Fruit fly (Drosophila melanogaster) whole organism, larva: ENCODE measurements around the gene CG31743.
A peak's percentile ranks its signal among the peaks of the same experiment; 100 is the strongest.

Experiments
- noc ChIP-seq: fragments of 200-800 bp; sonication (Bioruptor generic); optimal IDR thresholded peaks from 3 replicates; lab custom pipeline; 2019; ENCODE audit warnings: missing biosample characterization, mild to moderate bottlenecking, missing genetic modification characterization, moderate library complexity

Gene CG31743

dm6 chr2L:16888574-16889376 is 9.5 kb downstream of the CG31743 start:
- TF ChIP-seq noc (tag; lab: Kevin White, UChicago): peak; percentile 51

dm6 chr2L:16889608-16890007 is 10.3 kb downstream of the CG31743 start, which contains the start of gene CG42556:
CG42556 (plus strand) TSS chr2L:16889908.
- no peak for TF ChIP-seq noc (tag; lab: Kevin White, UChicago)

dm6 chr2L:16900373-16900772 is 21.1 kb downstream of the CG31743 start, which contains the start of gene CG31805:
CG31805 (minus strand) TSS chr2L:16900473.
- TF ChIP-seq noc (tag; lab: Kevin White, UChicago): no peak

- TF ChIP-seq noc (tag; lab: Kevin White, UChicago): no peak
Observed at dm6 chr2L:16902003-16902402, 22.7 kb downstream of the CG31743 start, which contains the start of gene CG12288. CG12288 (minus strand) TSS chr2L:16902218.

DNA sequence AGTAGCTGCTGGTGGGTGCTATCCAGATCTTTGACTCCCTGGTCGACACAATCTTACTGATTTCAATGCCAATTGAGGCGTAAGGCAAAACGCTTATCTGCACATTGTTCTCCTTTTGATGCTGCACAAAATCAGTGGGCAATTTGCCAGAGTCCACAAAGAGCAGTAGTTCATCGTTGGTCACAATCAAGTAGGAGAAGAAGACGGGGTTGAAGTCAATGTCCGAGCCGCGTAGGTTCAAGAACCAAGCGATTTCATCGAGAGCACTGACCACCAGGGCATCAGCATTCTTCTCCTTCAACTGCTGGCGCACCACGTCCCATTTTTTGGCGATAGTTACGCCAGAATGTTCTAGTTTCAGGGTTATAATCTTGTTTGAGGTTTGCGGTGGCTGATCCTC is 30.0 kb downstream of the CG31743 start:
- TF ChIP-seq noc (tag; lab: Kevin White, UChicago): no peak

DNA sequence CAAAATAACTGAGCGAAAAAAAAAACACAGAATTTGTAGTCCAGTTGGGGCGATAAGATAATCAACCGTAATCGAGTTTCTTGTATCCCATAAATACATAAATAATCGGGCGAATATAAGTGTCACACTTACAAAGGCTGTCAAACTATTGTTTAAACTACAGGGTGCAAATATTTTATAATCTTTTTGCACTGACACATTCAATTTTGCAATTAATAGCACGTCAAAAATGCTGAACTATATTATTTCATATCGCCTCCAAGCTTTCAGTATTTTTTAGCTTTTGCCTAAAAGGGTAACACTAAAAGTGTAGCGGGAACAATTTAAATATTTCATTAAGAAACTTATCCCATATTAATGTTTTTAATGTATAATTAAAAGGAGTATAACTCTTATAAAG is 30.9 kb downstream of the CG31743 start, which contains the start of gene ApepP:
ApepP (minus strand) TSS at position 242 of the 400 bp plus-strand sequence.
- peak; percentile 92 for TF ChIP-seq noc (tag; lab: Kevin White, UChicago)

DNA sequence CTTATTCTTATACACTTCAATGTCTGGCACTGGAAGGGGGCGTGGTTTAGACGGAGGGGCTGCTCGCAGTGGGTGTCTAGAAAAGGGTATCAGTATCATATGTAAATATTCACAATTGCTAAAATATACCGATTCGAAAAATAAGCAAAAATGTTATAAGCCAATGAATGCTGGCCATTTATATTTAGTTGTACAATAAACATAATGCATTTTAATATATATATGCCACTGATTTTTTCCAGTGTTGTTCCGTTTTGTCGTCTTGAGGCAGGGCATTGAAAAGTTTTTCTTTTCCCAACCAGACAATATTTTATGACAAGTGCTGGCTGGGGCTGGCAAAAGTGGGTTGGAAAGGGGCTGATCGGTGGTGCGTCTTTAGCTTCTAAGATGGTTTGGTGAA is 42.5 kb downstream of the CG31743 start:
- no peak for TF ChIP-seq noc (tag; lab: Kevin White, UChicago)
